Worm (Caenorhabditis elegans) whole organism, mixed stage, embryonic: ENCODE results near the gene F28G4.2.

Source experiments
- M03D4.4 ChIP-seq: sonication (generic microtip); optimal IDR thresholded peaks from 2 replicates; lab custom pipeline; 2017; ENCODE audit warnings: mild to moderate bottlenecking, missing genetic modification characterization, missing compliant biosample characterization
- bed-3 ChIP-seq: fragments of 200-800 bp; sonication (Bioruptor generic); optimal IDR thresholded peaks from 3 replicates; lab custom pipeline; 2018; ENCODE audit warnings: mild to moderate bottlenecking, missing genetic modification characterization, moderate library complexity, missing compliant biosample characterization
- ceh-83 ChIP-seq: fragments of 200-800 bp; sonication (Bioruptor generic); optimal IDR thresholded peaks from 2 replicates; lab custom pipeline; 2018; ENCODE audit warnings: mild to moderate bottlenecking, missing genetic modification characterization, missing compliant biosample characterization
- ces-1 ChIP-seq: fragments of 150-350 bp; optimal IDR thresholded peaks from 2 replicates; lab custom pipeline; 2014; ENCODE audit warnings: missing biosample characterization, missing genetic modification reagents, missing genetic modification characterization
- cnd-1 ChIP-seq: fragments of 200-800 bp; sonication (Bioruptor generic); optimal IDR thresholded peaks from 2 replicates; lab custom pipeline; 2018; ENCODE audit warnings: mild to moderate bottlenecking, missing genetic modification characterization, missing compliant biosample characterization
- drap-1 ChIP-seq: fragments of 200-800 bp; sonication (Bioruptor generic); optimal IDR thresholded peaks from 3 replicates; lab custom pipeline; 2018; ENCODE audit warnings: mild to moderate bottlenecking, missing genetic modification characterization, missing compliant biosample characterization
- elt-1 ChIP-seq: sonication (generic microtip); optimal IDR thresholded peaks from 2 replicates; lab custom pipeline; 2017; ENCODE audit warnings: missing genetic modification characterization, mild to moderate bottlenecking, missing compliant biosample characterization, antibody characterized with exemption, moderate library complexity, borderline replicate concordance; ENCODE audit not compliant: insufficient read depth
- elt-3 ChIP-seq: fragments of 150-350 bp; optimal IDR thresholded peaks from 2 replicates; lab custom pipeline; 2014; ENCODE audit warnings: missing biosample characterization, missing genetic modification characterization
- ham-2 ChIP-seq: fragments of 200-800 bp; sonication (Bioruptor generic); optimal IDR thresholded peaks from 2 replicates; lab custom pipeline; 2018; ENCODE audit warnings: mild to moderate bottlenecking, missing genetic modification characterization, missing compliant biosample characterization
- hlh-1 ChIP-seq: fragments of 150-350 bp; optimal IDR thresholded peaks from 2 replicates; lab custom pipeline; 2014; ENCODE audit warnings: missing biosample characterization, missing genetic modification reagents, missing genetic modification characterization
- lin-13 ChIP-seq: fragments of 150-350 bp; optimal IDR thresholded peaks from 2 replicates; lab custom pipeline; 2014; ENCODE audit warnings: missing biosample characterization, missing genetic modification characterization
- lin-32 ChIP-seq: fragments of 200-800 bp; sonication (Bioruptor generic); optimal IDR thresholded peaks from 2 replicates; lab custom pipeline; 2018; ENCODE audit warnings: mild to moderate bottlenecking, missing genetic modification characterization, missing compliant biosample characterization
- lsy-2 ChIP-seq: fragments of 150-350 bp; optimal IDR thresholded peaks from 2 replicates; lab custom pipeline; 2014; ENCODE audit warnings: missing biosample characterization, missing genetic modification characterization
- mab-5 ChIP-seq: fragments of 150-350 bp; optimal IDR thresholded peaks from 2 replicates; lab custom pipeline; 2014; ENCODE audit warnings: missing biosample characterization, missing genetic modification characterization
- mep-1 ChIP-seq: fragments of 150-350 bp; optimal IDR thresholded peaks from 2 replicates; lab custom pipeline; 2017; ENCODE audit warnings: missing biosample characterization, missing genetic modification reagents, missing genetic modification characterization, inconsistent platforms
- nhr-12 ChIP-seq: fragments of 150-350 bp; optimal IDR thresholded peaks from 2 replicates; lab custom pipeline; 2014; ENCODE audit warnings: missing biosample characterization, missing genetic modification characterization
- nhr-2 ChIP-seq: fragments of 150-350 bp; optimal IDR thresholded peaks from 2 replicates; lab custom pipeline; 2014; ENCODE audit warnings: missing biosample characterization, missing genetic modification characterization
- nhr-28 ChIP-seq: fragments of 150-350 bp; optimal IDR thresholded peaks from 2 replicates; lab custom pipeline; 2014; ENCODE audit warnings: missing biosample characterization, missing genetic modification characterization
- nhr-76 ChIP-seq: sonication (generic microtip); optimal IDR thresholded peaks from 2 replicates; lab custom pipeline; 2017; ENCODE audit warnings: missing biosample characterization, missing genetic modification characterization
- pha-4 ChIP-seq: fragments of 150-350 bp; optimal IDR thresholded peaks from 2 replicates; lab custom pipeline; 2018; ENCODE audit warnings: missing biosample characterization, missing genetic modification reagents, missing genetic modification characterization
- sem-2 ChIP-seq: fragments of 200-800 bp; sonication (Bioruptor generic); optimal IDR thresholded peaks from 2 replicates; lab custom pipeline; 2018; ENCODE audit warnings: mild to moderate bottlenecking, missing genetic modification characterization, missing compliant biosample characterization
- snpc-4 ChIP-seq: fragments of 150-350 bp; optimal IDR thresholded peaks from 2 replicates; lab custom pipeline; 2014; ENCODE audit warnings: missing biosample characterization, missing genetic modification characterization
- sptf-1 ChIP-seq: sonication (generic microtip); optimal IDR thresholded peaks from 2 replicates; lab custom pipeline; 2017; ENCODE audit warnings: mild to moderate bottlenecking, missing genetic modification characterization, moderate library complexity, missing compliant biosample characterization
- tbx-8 ChIP-seq: fragments of 200-800 bp; sonication (Bioruptor generic); optimal IDR thresholded peaks from 2 replicates; lab custom pipeline; 2018; ENCODE audit warnings: mild to moderate bottlenecking, missing genetic modification characterization, moderate library complexity, missing compliant biosample characterization
- unc-120 ChIP-seq: sonication (generic microtip); optimal IDR thresholded peaks from 2 replicates; lab custom pipeline; 2017; ENCODE audit warnings: missing genetic modification characterization, missing compliant biosample characterization; ENCODE audit not compliant: poor library complexity, severe bottlenecking
- unc-62 ChIP-seq: fragments of 150-350 bp; optimal IDR thresholded peaks from 2 replicates; lab custom pipeline; 2014; ENCODE audit warnings: missing biosample characterization, missing genetic modification reagents, missing genetic modification characterization
- zip-8 ChIP-seq: fragments of 150-350 bp; optimal IDR thresholded peaks from 2 replicates; lab custom pipeline; 2014; ENCODE audit warnings: missing biosample characterization, missing genetic modification characterization
- ztf-11 ChIP-seq: fragments of 150-350 bp; optimal IDR thresholded peaks from 2 replicates; lab custom pipeline; 2014; ENCODE audit warnings: missing biosample characterization, missing genetic modification characterization

Gene F28G4.2

ce11 chrV:16256395-16256794 lies 25.7 kb downstream of the F28G4.2 start, which contains the start of gene bgnt-1.3:
bgnt-1.3 (minus strand) TSS chrV:16256495.
- TF ChIP-seq mep-1 (tag; lab: Kevin White, UChicago) (no peak), snpc-4 (tag; lab: Kevin White, UChicago) (no peak), ces-1 (GFP tag; lab: Kevin White, UChicago) (no peak), nhr-28 (tag; lab: Kevin White, UChicago) (no peak), tbx-8 (GFP tag; lab: Kevin White, UChicago) (no peak), cnd-1 (tag; lab: Kevin White, UChicago) (no peak), zip-8 (tag; lab: Kevin White, UChicago) (no peak), hlh-1 (tag; lab: Kevin White, UChicago) (no peak)
- TF ChIP-seq, all 35 proteins: peak for 0

DNA sequence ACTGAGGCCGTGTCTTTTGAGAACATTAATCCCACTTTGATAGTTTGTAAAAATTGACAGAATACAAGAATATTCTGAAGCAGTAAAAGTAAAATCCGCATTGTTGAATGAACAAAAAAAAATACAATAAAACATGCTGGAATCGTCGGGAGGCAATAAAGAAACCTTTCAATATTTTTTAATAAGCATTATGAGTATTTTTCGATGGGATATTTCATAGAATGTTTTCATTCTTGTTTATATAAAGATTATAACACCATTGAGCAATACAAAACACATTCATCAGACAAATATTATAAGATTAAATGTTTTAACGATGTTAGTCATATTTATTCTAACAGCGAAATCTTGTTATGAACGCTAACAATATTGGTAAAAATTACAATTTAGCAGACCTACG lies 28.4 kb downstream of the F28G4.2 start, which contains the start of gene gcy-20:
Gene gcy-20, minus strand, starts transcription at position 101 of the 400 bp plus-strand sequence.
- TF ChIP-seq nhr-12 (tag; lab: Kevin White, UChicago) (no peak), lin-13 (tag; lab: Kevin White, UChicago) (no peak), lsy-2 (tag; lab: Kevin White, UChicago) (no peak), ztf-11 (no peak), M03D4.4 (no peak)

- TF ChIP-seq unc-62 (GFP tag; lab: Kevin White, UChicago) (no peak), elt-1 (tag; lab: Kevin White, UChicago) (peak; percentile 52)
Measured at ce11 chrV:16249105-16249504, 33.0 kb downstream of the F28G4.2 start.

ce11 chrV:16246579-16246978 lies 35.5 kb downstream of the F28G4.2 start, which contains the start of gene srh-95:
srh-95 (plus strand) TSS chrV:16246879.
- no peak for TF ChIP-seq M03D4.4
- no peak for TF ChIP-seq sem-2
- no peak for TF ChIP-seq tbx-8 (GFP tag; lab: Kevin White, UChicago)
- TF ChIP-seq ztf-11 = no peak
- no peak for TF ChIP-seq snpc-4 (tag; lab: Kevin White, UChicago)
- no peak for TF ChIP-seq bed-3 (GFP tag; lab: Kevin White, UChicago)
- no peak for TF ChIP-seq zip-8 (tag; lab: Kevin White, UChicago)
- no peak for TF ChIP-seq sptf-1 (tag; lab: Kevin White, UChicago)

ce11 chrV:16244078-16244477 lies 38.0 kb downstream of the F28G4.2 start, which contains the start of gene srh-104:
srh-104 (minus strand) TSS chrV:16244178.
- TF ChIP-seq nhr-28 (tag; lab: Kevin White, UChicago) (no peak), ham-2 (GFP tag; lab: Kevin White, UChicago) (no peak), lin-32 (GFP tag; lab: Kevin White, UChicago) (no peak)

DNA sequence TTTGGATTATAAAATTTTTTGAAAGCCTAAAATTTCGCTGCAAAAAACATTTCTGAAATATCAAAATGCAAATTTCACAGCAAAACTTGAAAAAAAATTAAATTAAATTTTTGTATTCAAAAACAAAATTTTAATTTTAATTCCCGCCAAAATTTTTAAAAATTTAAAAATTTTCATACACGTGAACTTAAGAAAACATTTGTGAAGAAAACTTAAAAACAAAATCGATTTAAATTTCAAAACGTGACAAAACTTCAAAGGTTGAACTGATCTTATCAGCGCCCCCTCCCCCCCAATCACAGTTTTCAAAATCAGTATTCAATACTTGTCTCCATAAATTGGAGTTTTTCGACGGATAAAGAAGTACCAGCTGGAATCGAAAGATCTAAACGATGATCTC lies 44.9 kb downstream of the F28G4.2 start, which contains the start of gene F21H7.5:
Gene F21H7.5, plus strand, starts transcription at position 301 of the 400 bp plus-strand sequence.
- no peak for TF ChIP-seq nhr-76
- TF ChIP-seq elt-3 (tag; lab: Kevin White, UChicago) = no peak
- TF ChIP-seq unc-62 (GFP tag; lab: Kevin White, UChicago) = no peak
- TF ChIP-seq sptf-1 (tag; lab: Kevin White, UChicago) = no peak
- no peak for TF ChIP-seq pha-4 (tag; lab: Kevin White, UChicago)
- no peak for TF ChIP-seq lsy-2 (tag; lab: Kevin White, UChicago)
- no peak for TF ChIP-seq mab-5 (tag; lab: Kevin White, UChicago)
- no peak for TF ChIP-seq tbx-8 (GFP tag; lab: Kevin White, UChicago)
- TF ChIP-seq ceh-83 (GFP tag; lab: Kevin White, UChicago) = no peak
- no peak for TF ChIP-seq unc-120
- TF ChIP-seq drap-1 (GFP tag; lab: Kevin White, UChicago) = no peak
- TF ChIP-seq bed-3 (GFP tag; lab: Kevin White, UChicago) = no peak
- no peak for TF ChIP-seq nhr-2
- no peak for TF ChIP-seq zip-8 (tag; lab: Kevin White, UChicago)
- TF ChIP-seq lin-13 (tag; lab: Kevin White, UChicago) = no peak
